Worm (Caenorhabditis elegans) whole organism, young adult: ENCODE results near the gene ZC178.2.

Source experiments
- F37B4.10 ChIP-seq: fragments of 200-800 bp; sonication (Bioruptor generic); IDR thresholded peaks from 2 replicates; pipeline ENCODE4 v1.3.6; 2022; ENCODE audit warnings: missing genetic modification characterization, missing compliant biosample characterization
- F39B2.1 ChIP-seq: fragments of 200-800 bp; sonication (Bioruptor generic); IDR thresholded peaks from 2 replicates; pipeline ENCODE4 v1.3.6; 2022; ENCODE audit warnings: missing genetic modification reagents, missing genetic modification characterization, missing compliant biosample characterization
- F55B11.4 ChIP-seq: sonication (generic microtip); optimal IDR thresholded peaks from 2 replicates; lab custom pipeline; 2016; ENCODE audit warnings: missing compliant biosample characterization, missing genetic modification characterization, borderline replicate concordance; ENCODE audit not compliant: insufficient read depth
- F57A8.1 ChIP-seq: fragments of 200-800 bp; sonication (Bioruptor generic); optimal IDR thresholded peaks from 2 replicates; lab custom pipeline; 2018; ENCODE audit warnings: mild to moderate bottlenecking, missing genetic modification characterization, moderate library complexity, missing compliant biosample characterization
- K12H6.12 ChIP-seq: fragments of 200-800 bp; sonication (Bioruptor generic); optimal IDR thresholded peaks from 2 replicates; lab custom pipeline; 2018; ENCODE audit warnings: mild to moderate bottlenecking, missing genetic modification characterization, missing compliant biosample characterization
- Y95B8A.8 ChIP-seq: fragments of 200-800 bp; sonication (Bioruptor generic); IDR thresholded peaks from 2 replicates; pipeline ENCODE4 v1.3.6; 2022; ENCODE audit warnings: missing genetic modification reagents, missing genetic modification characterization, missing compliant biosample characterization
- ZK185.1 ChIP-seq: sonication (generic microtip); optimal IDR thresholded peaks from 2 replicates; lab custom pipeline; 2016; ENCODE audit warnings: mild to moderate bottlenecking, missing genetic modification characterization, missing compliant biosample characterization; ENCODE audit not compliant: poor library complexity, severe bottlenecking
- ama-1 ChIP-seq, 3 experiments: fragments of 150-350 bp in 1 of 3; sonication (generic microtip) in 2 of 3; optimal IDR thresholded peaks; 2 replicates each; lab custom pipeline; 2014 to 2018; ENCODE audit warnings: missing biosample characterization in 2 of 3, missing genetic modification characterization in 2 of 3, missing genetic modification reagents in 2 of 3
- attf-6 ChIP-seq: fragments of 200-800 bp; sonication (Bioruptor generic); IDR thresholded peaks from 2 replicates; pipeline ENCODE4 v1.3.6; 2022; ENCODE audit warnings: missing genetic modification reagents, missing genetic modification characterization, missing compliant biosample characterization
- bed-2 ChIP-seq: fragments of 200-800 bp; sonication (Bioruptor generic); IDR thresholded peaks from 2 replicates; pipeline ENCODE4 v1.3.6; 2022; ENCODE audit warnings: missing genetic modification reagents, missing genetic modification characterization, missing compliant biosample characterization
- cebp-1 ChIP-seq, 2 experiments: fragments of 200-800 bp in 1 of 2; sonication (Bioruptor generic) in 1 of 2; sonication (generic microtip) in 1 of 2; IDR thresholded peaks in 1 of 2; optimal IDR thresholded peaks in 1 of 2; 2 replicates each; pipeline versions ENCODE4 v1.3.6 to Lab custom; 2017 to 2022; ENCODE audit warnings: missing compliant biosample characterization in 2 of 2, missing genetic modification characterization in 2 of 2, mild to moderate bottlenecking in 1 of 2, missing genetic modification reagents in 1 of 2, moderate library complexity in 1 of 2
- dpff-1 ChIP-seq: sonication (generic microtip); optimal IDR thresholded peaks from 2 replicates; lab custom pipeline; 2017; ENCODE audit warnings: mild to moderate bottlenecking, missing genetic modification characterization, missing compliant biosample characterization
- dpl-1 ChIP-seq: fragments of 150-350 bp; optimal IDR thresholded peaks from 2 replicates; lab custom pipeline; 2014; ENCODE audit warnings: missing biosample characterization, missing genetic modification reagents, missing genetic modification characterization
- efl-1 ChIP-seq: fragments of 150-350 bp; optimal IDR thresholded peaks from 2 replicates; lab custom pipeline; 2014; ENCODE audit warnings: missing biosample characterization, missing genetic modification reagents, missing genetic modification characterization
- egrh-3 ChIP-seq: fragments of 200-800 bp; sonication (Bioruptor generic); IDR thresholded peaks from 2 replicates; pipeline ENCODE4 v1.3.6; 2022; ENCODE audit warnings: missing genetic modification reagents, missing genetic modification characterization, missing compliant biosample characterization
- ets-4 ChIP-seq: fragments of 200-800 bp; sonication (Bioruptor generic); optimal IDR thresholded peaks from 2 replicates; lab custom pipeline; 2018; ENCODE audit warnings: mild to moderate bottlenecking, missing genetic modification characterization, missing compliant biosample characterization
- hsf-1 ChIP-seq: fragments of 200-800 bp; sonication (Bioruptor generic); IDR thresholded peaks from 2 replicates; pipeline ENCODE4 v1.3.6; 2022; ENCODE audit warnings: missing genetic modification reagents, missing genetic modification characterization, missing compliant biosample characterization
- let-526 ChIP-seq: fragments of 200-800 bp; sonication (Bioruptor generic); IDR thresholded peaks from 2 replicates; pipeline ENCODE4 v1.3.6; 2022; ENCODE audit warnings: missing genetic modification reagents, missing genetic modification characterization, missing compliant biosample characterization
- lin-40 ChIP-seq: sonication (generic microtip); optimal IDR thresholded peaks from 2 replicates; lab custom pipeline; 2016; ENCODE audit warnings: missing genetic modification characterization, mild to moderate bottlenecking, missing compliant biosample characterization, missing genotype, missing genetic modification reagents
- mcd-1 ChIP-seq: fragments of 200-800 bp; sonication (Bioruptor generic); IDR thresholded peaks from 2 replicates; pipeline ENCODE4 v1.3.6; 2022; ENCODE audit warnings: missing genetic modification reagents, missing genetic modification characterization, missing compliant biosample characterization
- mes-4 ChIP-seq: sonication (generic microtip); optimal IDR thresholded peaks from 2 replicates; lab custom pipeline; 2016; ENCODE audit warnings: missing genotype, missing genetic modification characterization, missing compliant biosample characterization
- mxl-1 ChIP-seq: sonication (generic microtip); optimal IDR thresholded peaks from 2 replicates; lab custom pipeline; 2016; ENCODE audit warnings: missing genetic modification characterization, missing compliant biosample characterization
- nfyb-1 ChIP-seq: fragments of 200-800 bp; sonication (Bioruptor generic); IDR thresholded peaks from 2 replicates; pipeline ENCODE4 v1.3.6; 2022; ENCODE audit warnings: missing genetic modification reagents, missing genetic modification characterization, missing compliant biosample characterization
- nhr-27 ChIP-seq: fragments of 200-800 bp; sonication (Bioruptor generic); optimal IDR thresholded peaks from 2 replicates; lab custom pipeline; 2018; ENCODE audit warnings: mild to moderate bottlenecking, missing genetic modification characterization, moderate library complexity, missing compliant biosample characterization
- nhr-90 ChIP-seq: sonication (generic microtip); optimal IDR thresholded peaks from 2 replicates; lab custom pipeline; 2016; ENCODE audit warnings: missing genotype, mild to moderate bottlenecking, missing genetic modification characterization, missing compliant biosample characterization
- snpc-4 ChIP-seq, 5 experiments: fragments of 150-350 bp in 1 of 5; sonication (generic microtip) in 4 of 5; optimal IDR thresholded peaks; 2 replicates each; lab custom pipeline; 2014 to 2018; ENCODE audit warnings: missing genetic modification characterization in 5 of 5, missing biosample characterization in 3 of 5, antibody characterized with exemption in 2 of 5, mild to moderate bottlenecking in 2 of 5, missing compliant biosample characterization in 2 of 5, missing genotype in 2 of 5, moderate library complexity in 2 of 5, missing genetic modification reagents in 1 of 5
- somi-1 ChIP-seq: fragments of 200-800 bp; sonication (Bioruptor generic); optimal IDR thresholded peaks from 2 replicates; lab custom pipeline; 2018; ENCODE audit warnings: mild to moderate bottlenecking, missing genetic modification characterization, missing compliant biosample characterization
- tbx-9 ChIP-seq: sonication (generic microtip); optimal IDR thresholded peaks from 2 replicates; lab custom pipeline; 2016; ENCODE audit warnings: borderline replicate concordance, missing genetic modification characterization, inconsistent platforms, missing compliant biosample characterization
- xnd-1 ChIP-seq: sonication (generic microtip); optimal IDR thresholded peaks from 2 replicates; lab custom pipeline; 2016; ENCODE audit warnings: missing genotype, missing genetic modification reagents, missing genetic modification characterization, missing compliant biosample characterization
- zfh-2 ChIP-seq: fragments of 200-800 bp; sonication (Bioruptor generic); conservative IDR thresholded peaks from 2 replicates; pipeline ENCODE4 v1.3.6; 2022; ENCODE audit warnings: missing genetic modification reagents, missing genetic modification characterization, missing compliant biosample characterization
- zim-3 ChIP-seq: sonication (generic microtip); optimal IDR thresholded peaks from 2 replicates; lab custom pipeline; 2017; ENCODE audit warnings: mild to moderate bottlenecking, missing genetic modification characterization, moderate library complexity, missing compliant biosample characterization
- ztf-25 ChIP-seq: fragments of 200-800 bp; sonication (Bioruptor generic); IDR thresholded peaks from 2 replicates; pipeline ENCODE4 v1.3.6; 2022; ENCODE audit warnings: missing genetic modification reagents, missing genetic modification characterization, missing compliant biosample characterization
- ztf-26 ChIP-seq: sonication (generic microtip); optimal IDR thresholded peaks from 2 replicates; lab custom pipeline; 2017; ENCODE audit warnings: missing genetic modification characterization, missing compliant biosample characterization

Gene ZC178.2

DNA sequence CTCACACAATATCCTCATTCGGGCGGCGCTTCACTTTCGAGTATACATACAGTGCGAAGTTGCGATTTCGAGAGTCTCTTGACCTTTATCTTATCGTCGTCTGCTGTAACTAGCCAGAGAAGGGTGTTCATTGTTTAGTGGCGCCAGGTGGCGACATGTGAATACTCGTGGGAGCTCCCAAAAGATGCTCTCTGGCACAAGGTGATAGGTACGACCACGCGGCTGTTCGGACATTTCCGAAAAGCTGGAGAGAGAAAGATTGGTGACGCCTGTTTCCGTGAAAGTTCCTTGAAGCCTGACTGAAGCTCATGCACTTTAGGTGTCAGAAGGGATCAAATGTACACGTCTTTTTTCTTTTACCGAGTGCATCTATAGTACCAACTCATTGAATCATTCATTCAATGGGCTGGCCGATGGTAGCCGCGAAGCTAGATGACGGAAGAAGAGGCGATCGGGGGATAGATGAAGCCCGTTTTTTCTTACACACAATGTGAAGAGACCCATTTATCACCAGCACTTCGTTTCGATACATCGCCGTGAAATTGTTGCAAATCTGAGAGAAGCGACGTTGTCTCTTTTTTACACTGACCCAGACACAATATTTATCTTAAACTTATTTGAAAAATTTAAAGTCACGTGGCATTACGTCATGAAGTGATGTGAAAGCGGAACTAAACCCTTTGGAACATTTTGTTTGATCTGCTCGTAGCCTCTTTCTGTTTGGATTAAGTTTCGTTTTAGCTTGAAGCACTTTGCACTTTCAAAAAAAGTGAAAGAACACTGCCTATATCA, 44.4 kb downstream of the ZC178.2 start:
- no peak for TF ChIP-seq efl-1
- no peak for TF ChIP-seq mes-4 (tag; lab: Kevin White, UChicago)
- TF ChIP-seq xnd-1 (tag; lab: Kevin White, UChicago) = no peak
- TF ChIP-seq, all 124 proteins: peak for 0

DNA sequence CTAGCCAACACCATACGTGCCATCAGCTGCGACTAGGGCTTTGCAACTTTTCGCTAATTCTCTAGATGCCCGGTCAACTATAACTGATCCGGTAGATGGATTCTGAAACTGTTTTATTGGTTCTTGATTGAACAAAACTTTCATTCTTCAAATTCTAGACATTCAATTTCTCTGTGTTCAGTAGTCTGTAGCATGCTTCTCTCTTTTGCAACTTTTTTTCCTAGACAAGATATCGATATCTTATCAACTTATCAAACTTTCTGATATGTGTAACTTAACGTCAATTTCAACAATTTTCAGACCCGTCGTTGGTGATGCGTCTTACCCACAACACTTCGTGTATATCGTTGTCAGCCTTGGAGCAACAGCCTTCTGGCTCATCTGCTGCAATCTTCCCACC, 46.0 kb downstream of the ZC178.2 start, which contains the start of gene ZC190.4:
ZC190.4 (plus strand) TSS at position 301 of the 400 bp plus-strand sequence.
- TF ChIP-seq zim-3 (tag; lab: Kevin White, UChicago) (no peak), dpff-1 (tag; lab: Kevin White, UChicago) (no peak), egrh-3 (GFP tag; lab: Robert Waterston, UW) (no peak), bed-2 (GFP tag; lab: Robert Waterston, UW) (no peak), F39B2.1 (GFP tag; lab: Robert Waterston, UW) (no peak), F37B4.10 (no peak), dpl-1 (GFP tag; lab: Kevin White, UChicago) (no peak), Y95B8A.8 (GFP tag; lab: Robert Waterston, UW) (no peak), tbx-9 (no peak), snpc-4 (GFP tag; optimal IDR thresholded peaks at IDR 0.05; lab: Kevin White, UChicago) (no peak), snpc-4 (tag; optimal IDR thresholded peaks at IDR 0.05; lab: Kevin White, UChicago) (no peak), ets-4 (GFP tag; lab: Kevin White, UChicago) (no peak), ama-1 (optimal IDR thresholded peaks at IDR 0.05; lab: Kevin White, UChicago) (no peak), ama-1 (GFP tag; optimal IDR thresholded peaks at IDR 0.05; lab: Kevin White, UChicago) (no peak), attf-6 (GFP tag; lab: Robert Waterston, UW) (no peak), ztf-25 (GFP tag; lab: Robert Waterston, UW) (no peak), nfyb-1 (no peak), nhr-27 (tag; lab: Kevin White, UChicago) (no peak)

DNA sequence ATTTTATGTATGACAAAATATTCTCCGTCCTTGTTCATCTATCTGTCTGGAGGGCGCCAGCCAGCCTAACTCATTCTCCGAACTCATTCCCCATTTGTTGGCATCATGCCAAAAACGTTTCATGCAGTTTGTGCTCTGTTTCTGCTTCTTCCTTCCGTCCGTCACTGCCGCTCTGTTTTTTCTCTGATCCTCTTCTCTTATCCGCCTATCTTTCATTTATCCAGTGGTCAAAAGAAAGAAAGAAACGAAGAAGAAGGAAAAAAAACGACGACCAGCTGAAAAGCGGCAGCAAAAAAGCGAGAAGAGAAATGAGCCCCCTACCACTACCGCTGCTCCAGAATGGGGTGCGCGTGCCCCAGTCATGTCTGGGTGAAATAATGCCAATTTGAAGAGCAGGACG, 48.8 kb downstream of the ZC178.2 start:
- TF ChIP-seq mcd-1 (GFP tag; lab: Robert Waterston, UW) (0 out of 2 replicates have a peak, but pooled peaks have one; percentile 12), F55B11.4 (tag; lab: Kevin White, UChicago) (no peak), zfh-2 (GFP tag; lab: Robert Waterston, UW) (peak; percentile 85), K12H6.12 (tag; lab: Kevin White, UChicago) (peak; percentile 9), cebp-1 (GFP tag; IDR thresholded peaks at IDR 0.05; lab: Robert Waterston, UW) (no peak), cebp-1 (tag; optimal IDR thresholded peaks at IDR 0.05; lab: Kevin White, UChicago) (peak; percentile 17), hsf-1 (GFP tag; lab: Robert Waterston, UW) (no peak), F57A8.1 (GFP tag; lab: Kevin White, UChicago) (no peak)

DNA sequence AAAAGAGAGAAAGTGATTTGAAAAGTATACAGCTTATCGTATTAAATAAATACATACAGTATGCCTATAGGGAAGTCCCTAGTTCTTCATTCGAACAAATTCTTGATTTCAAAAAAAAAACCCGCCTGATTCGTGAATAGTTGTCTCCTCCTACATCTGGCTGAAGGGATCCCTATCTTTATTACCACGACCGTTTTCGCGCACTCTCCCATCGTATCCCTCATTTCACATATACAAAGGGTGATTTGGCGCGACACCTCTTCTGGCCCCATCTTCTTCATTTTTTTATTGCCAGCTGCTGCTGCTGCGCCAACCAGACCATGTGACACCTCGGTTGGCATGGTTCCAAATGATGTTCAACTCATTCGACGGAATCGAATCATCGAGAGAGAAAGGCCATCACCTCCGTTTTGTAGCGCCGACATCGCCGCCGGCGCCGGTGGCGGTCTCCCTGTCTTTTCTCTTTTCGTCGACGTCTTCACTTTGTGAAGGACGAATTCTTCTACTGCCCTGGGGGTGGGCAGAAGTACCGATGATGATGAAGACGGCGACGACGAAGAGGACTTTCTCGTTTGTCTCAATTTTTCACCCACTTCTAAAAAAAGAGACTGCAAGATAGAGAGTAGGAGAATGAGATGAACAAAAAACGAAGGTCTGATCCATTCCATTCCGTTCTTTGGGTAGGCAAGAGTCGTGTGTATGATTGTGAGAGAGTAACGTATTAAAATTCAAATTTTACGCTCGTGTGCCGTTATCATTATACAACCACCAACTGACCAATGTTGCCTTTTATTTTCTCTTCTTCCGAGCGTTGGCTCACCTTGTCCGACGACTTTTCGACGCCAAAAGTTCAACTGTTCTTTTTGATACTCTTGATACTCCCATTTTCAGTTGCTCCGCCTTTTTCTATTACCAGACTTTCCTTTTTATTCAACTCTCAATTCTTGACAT, 49.5 kb downstream of the ZC178.2 start:
- peak; percentile 68 for TF ChIP-seq zfh-2 (GFP tag; lab: Robert Waterston, UW)
- TF ChIP-seq lin-40 (tag; lab: Kevin White, UChicago) = peak; percentile 30
- no peak for TF ChIP-seq efl-1
- 0 out of 2 replicates have a peak, but pooled peaks have one; percentile 38 for TF ChIP-seq nfyb-1
- TF ChIP-seq dpl-1 (GFP tag; lab: Kevin White, UChicago) = no peak
- TF ChIP-seq mxl-1 (tag; lab: Kevin White, UChicago) = no peak
- TF ChIP-seq let-526 = no peak
- TF ChIP-seq somi-1 = peak; percentile 40
- TF ChIP-seq xnd-1 (tag; lab: Kevin White, UChicago) = no peak
- TF ChIP-seq mcd-1 (GFP tag; lab: Robert Waterston, UW) = no peak
- no peak for TF ChIP-seq ZK185.1 (tag; lab: Kevin White, UChicago)
- no peak for TF ChIP-seq nhr-90 (tag; lab: Kevin White, UChicago)
- TF ChIP-seq ztf-26 (tag; lab: Kevin White, UChicago) = peak; percentile 29
- TF ChIP-seq, all 124 proteins: peak for 5
